Fruit fly (Drosophila melanogaster): ENCODE results near the gene squ.

Gene squ

dm6 chr2L:16715841-16716701, 36.2 kb downstream of the squ start, which contains the start of the genes Cyt-c-d and CG31808 (continued):
- TF ChIP-seq Sry-β (GFP tag; optimal IDR thresholded peaks at IDR 0.05) (peak; percentile 73), CG9215 (GFP tag; IDR thresholded peaks at IDR 0.05) (peak; percentile 87), CG8359 (GFP tag; optimal IDR thresholded peaks at IDR 0.05; ENCODE audit: borderline replicate concordance) (peak; percentile 92), Vsx1 (GFP tag; optimal IDR thresholded peaks at IDR 0.05) (peak; percentile 98), wor (GFP tag; IDR thresholded peaks at IDR 0.05) (peak; percentile 98), CG4707 (GFP tag; optimal IDR thresholded peaks at IDR 0.05) (peak; percentile 93), Dbx (GFP tag; IDR thresholded peaks at IDR 0.05) (peak; percentile 90), pho (GFP tag; optimal IDR thresholded peaks at IDR 0.05) (peak; percentile 89), CG8944 (GFP tag; optimal IDR thresholded peaks at IDR 0.05) (peak; percentile 90), sc (optimal IDR thresholded peaks at IDR 0.05) (no peak), sc (GFP tag; optimal IDR thresholded peaks at IDR 0.05) (peak; percentile 97), CG10959 (GFP tag; IDR thresholded peaks at IDR 0.05) (peak; percentile 92), jumu (GFP tag; optimal IDR thresholded peaks at IDR 0.05) (peak; percentile 89), Aef1 (GFP tag; IDR thresholded peaks at IDR 0.05) (peak; percentile 98), Bteb2 (GFP tag; optimal IDR thresholded peaks at IDR 0.05) (peak; percentile 96), CG17385 (GFP tag; optimal IDR thresholded peaks at IDR 0.05) (peak; percentile 94), ro (GFP tag; IDR thresholded peaks at IDR 0.05) (peak; percentile 92), Fer3 (tag; optimal IDR thresholded peaks at IDR 0.05) (peak; percentile 95), CG33557 (GFP tag; optimal IDR thresholded peaks at IDR 0.05) (peak; percentile 92), Opbp (GFP tag; IDR thresholded peaks at IDR 0.05; ENCODE audit: partially characterized antibody) (no peak), Meics (GFP tag; optimal IDR thresholded peaks at IDR 0.05) (peak; percentile 95), H2.0 (GFP tag; IDR thresholded peaks at IDR 0.05) (peak; percentile 97), bsh (GFP tag; optimal IDR thresholded peaks at IDR 0.05) (peak; percentile 97 to 99), CG13296 (GFP tag; optimal IDR thresholded peaks at IDR 0.05) (peak; percentile 95), CG31365 (tag; optimal IDR thresholded peaks at IDR 0.05) (peak; percentile 72), Ets97D (GFP tag; optimal IDR thresholded peaks at IDR 0.05) (peak; percentile 84), disco-r (GFP tag; optimal IDR thresholded peaks at IDR 0.05) (peak; percentile 93), Scr (GFP tag; IDR thresholded peaks at IDR 0.05; ENCODE audit: partially characterized antibody) (no peak), sob (GFP tag; IDR thresholded peaks at IDR 0.05) (peak; percentile 98), row (GFP tag; IDR thresholded peaks at IDR 0.05) (peak; percentile 99), hkb (optimal IDR thresholded peaks at IDR 0.05) (no peak), hkb (GFP tag; IDR thresholded peaks at IDR 0.05) (peak; percentile 98), luna (GFP tag; optimal IDR thresholded peaks at IDR 0.05) (peak; percentile 65), ATbp (GFP tag; optimal IDR thresholded peaks at IDR 0.05) (peak; percentile 98), CG6689 (GFP tag; IDR thresholded peaks at IDR 0.05) (peak; percentile 98), CG4282 (GFP tag; optimal IDR thresholded peaks at IDR 0.05) (peak; percentile 67), nom (GFP tag; optimal IDR thresholded peaks at IDR 0.05) (peak; percentile 89), prd (optimal IDR thresholded peaks at IDR 0.05) (no peak), prd (GFP tag; IDR thresholded peaks at IDR 0.05) (peak; percentile 98), caup (GFP tag; optimal IDR thresholded peaks at IDR 0.05; ENCODE audit: severe bottlenecking) (peak; percentile 95), CG7839 (tag; optimal IDR thresholded peaks at IDR 0.05) (peak; percentile 97), Camta (GFP tag; optimal IDR thresholded peaks at IDR 0.05) (peak; percentile 95), wdn (GFP tag; IDR thresholded peaks at IDR 0.05) (peak; percentile 91), yki (optimal IDR thresholded peaks at IDR 0.05) (peak; percentile 77), HHEX (GFP tag; optimal IDR thresholded peaks at IDR 0.05) (peak; percentile 94), CG16779 (GFP tag; IDR thresholded peaks at IDR 0.05) (peak; percentile 82), tgo (GFP tag; IDR thresholded peaks at IDR 0.05) (peak; percentile 97), CG4854 (GFP tag; optimal IDR thresholded peaks at IDR 0.05) (peak; percentile 92), lmd (GFP tag; IDR thresholded peaks at IDR 0.05) (peak; percentile 97), Bgb (GFP tag; IDR thresholded peaks at IDR 0.05; ENCODE audit: partially characterized antibody) (peak; percentile 58)

Measured in whole organism, embryonic.